Worm (Caenorhabditis elegans) whole organism, mixed stage, embryonic: ENCODE measurements around the gene W08A12.2.

ENCODE experiments used
- M03D4.4 ChIP-seq: sonication (generic microtip); optimal IDR thresholded peaks from 2 replicates; lab custom pipeline; 2017; ENCODE audit warnings: mild to moderate bottlenecking, missing genetic modification characterization, missing compliant biosample characterization
- bed-3 ChIP-seq: fragments of 200-800 bp; sonication (Bioruptor generic); optimal IDR thresholded peaks from 3 replicates; lab custom pipeline; 2018; ENCODE audit warnings: mild to moderate bottlenecking, missing genetic modification characterization, moderate library complexity, missing compliant biosample characterization
- blmp-1 ChIP-seq: fragments of 150-350 bp; optimal IDR thresholded peaks from 2 replicates; lab custom pipeline; 2014; ENCODE audit warnings: missing biosample characterization, missing genetic modification characterization
- ceh-39 ChIP-seq: fragments of 150-350 bp; optimal IDR thresholded peaks from 2 replicates; lab custom pipeline; 2014; ENCODE audit warnings: missing biosample characterization, missing genetic modification characterization
- ceh-43 ChIP-seq: fragments of 200-800 bp; sonication (Bioruptor generic); optimal IDR thresholded peaks from 2 replicates; lab custom pipeline; 2018; ENCODE audit warnings: mild to moderate bottlenecking, missing genetic modification characterization, moderate library complexity, missing compliant biosample characterization
- ces-1 ChIP-seq: fragments of 150-350 bp; optimal IDR thresholded peaks from 2 replicates; lab custom pipeline; 2014; ENCODE audit warnings: missing biosample characterization, missing genetic modification reagents, missing genetic modification characterization
- cnd-1 ChIP-seq: fragments of 200-800 bp; sonication (Bioruptor generic); optimal IDR thresholded peaks from 2 replicates; lab custom pipeline; 2018; ENCODE audit warnings: mild to moderate bottlenecking, missing genetic modification characterization, missing compliant biosample characterization
- drap-1 ChIP-seq: fragments of 200-800 bp; sonication (Bioruptor generic); optimal IDR thresholded peaks from 3 replicates; lab custom pipeline; 2018; ENCODE audit warnings: mild to moderate bottlenecking, missing genetic modification characterization, missing compliant biosample characterization
- elt-1 ChIP-seq: sonication (generic microtip); optimal IDR thresholded peaks from 2 replicates; lab custom pipeline; 2017; ENCODE audit warnings: missing genetic modification characterization, mild to moderate bottlenecking, missing compliant biosample characterization, antibody characterized with exemption, moderate library complexity, borderline replicate concordance; ENCODE audit not compliant: insufficient read depth
- elt-3 ChIP-seq: fragments of 150-350 bp; optimal IDR thresholded peaks from 2 replicates; lab custom pipeline; 2014; ENCODE audit warnings: missing biosample characterization, missing genetic modification characterization
- flh-1 ChIP-seq: fragments of 200-800 bp; sonication (Bioruptor generic); optimal IDR thresholded peaks from 2 replicates; lab custom pipeline; 2018; ENCODE audit warnings: mild to moderate bottlenecking, missing genetic modification characterization, moderate library complexity, missing compliant biosample characterization
- ham-2 ChIP-seq: fragments of 200-800 bp; sonication (Bioruptor generic); optimal IDR thresholded peaks from 2 replicates; lab custom pipeline; 2018; ENCODE audit warnings: mild to moderate bottlenecking, missing genetic modification characterization, missing compliant biosample characterization
- hlh-1 ChIP-seq: fragments of 150-350 bp; optimal IDR thresholded peaks from 2 replicates; lab custom pipeline; 2014; ENCODE audit warnings: missing biosample characterization, missing genetic modification reagents, missing genetic modification characterization
- lin-32 ChIP-seq: fragments of 200-800 bp; sonication (Bioruptor generic); optimal IDR thresholded peaks from 2 replicates; lab custom pipeline; 2018; ENCODE audit warnings: mild to moderate bottlenecking, missing genetic modification characterization, missing compliant biosample characterization
- lsy-2 ChIP-seq: fragments of 150-350 bp; optimal IDR thresholded peaks from 2 replicates; lab custom pipeline; 2014; ENCODE audit warnings: missing biosample characterization, missing genetic modification characterization
- mls-2 ChIP-seq: sonication (generic microtip); optimal IDR thresholded peaks from 2 replicates; lab custom pipeline; 2016; ENCODE audit warnings: mild to moderate bottlenecking, missing genetic modification characterization, moderate library complexity, missing compliant biosample characterization
- nhr-2 ChIP-seq: fragments of 150-350 bp; optimal IDR thresholded peaks from 2 replicates; lab custom pipeline; 2014; ENCODE audit warnings: missing biosample characterization, missing genetic modification characterization
- nhr-237 ChIP-seq: fragments of 150-350 bp; optimal IDR thresholded peaks from 2 replicates; lab custom pipeline; 2014; ENCODE audit warnings: missing biosample characterization, missing genetic modification characterization
- nhr-28 ChIP-seq: fragments of 150-350 bp; optimal IDR thresholded peaks from 2 replicates; lab custom pipeline; 2014; ENCODE audit warnings: missing biosample characterization, missing genetic modification characterization
- nhr-76 ChIP-seq: sonication (generic microtip); optimal IDR thresholded peaks from 2 replicates; lab custom pipeline; 2017; ENCODE audit warnings: missing biosample characterization, missing genetic modification characterization
- pha-4 ChIP-seq: fragments of 150-350 bp; optimal IDR thresholded peaks from 2 replicates; lab custom pipeline; 2018; ENCODE audit warnings: missing biosample characterization, missing genetic modification reagents, missing genetic modification characterization
- sem-2 ChIP-seq: fragments of 200-800 bp; sonication (Bioruptor generic); optimal IDR thresholded peaks from 2 replicates; lab custom pipeline; 2018; ENCODE audit warnings: mild to moderate bottlenecking, missing genetic modification characterization, missing compliant biosample characterization
- snpc-4 ChIP-seq: fragments of 150-350 bp; optimal IDR thresholded peaks from 2 replicates; lab custom pipeline; 2014; ENCODE audit warnings: missing biosample characterization, missing genetic modification characterization
- unc-120 ChIP-seq: sonication (generic microtip); optimal IDR thresholded peaks from 2 replicates; lab custom pipeline; 2017; ENCODE audit warnings: missing genetic modification characterization, missing compliant biosample characterization; ENCODE audit not compliant: poor library complexity, severe bottlenecking
- unc-39 ChIP-seq: fragments of 150-350 bp; optimal IDR thresholded peaks from 2 replicates; lab custom pipeline; 2014; ENCODE audit warnings: missing biosample characterization, missing genetic modification characterization
- zip-8 ChIP-seq: fragments of 150-350 bp; optimal IDR thresholded peaks from 2 replicates; lab custom pipeline; 2014; ENCODE audit warnings: missing biosample characterization, missing genetic modification characterization
- ztf-11 ChIP-seq: fragments of 150-350 bp; optimal IDR thresholded peaks from 2 replicates; lab custom pipeline; 2014; ENCODE audit warnings: missing biosample characterization, missing genetic modification characterization

Gene W08A12.2

ce11 chrV:3706167-3706566 lies 20.5 kb upstream of the W08A12.2 start:
- no peak for TF ChIP-seq flh-1 (GFP tag; lab: Kevin White, UChicago)

ce11 chrV:3704688-3705087 lies 19.0 kb upstream of the W08A12.2 start, which contains the start of gene lin-40:
Gene lin-40 (plus strand): TSS chrV:3704988.
- TF ChIP-seq ham-2 (no peak), snpc-4 (tag; lab: Kevin White, UChicago) (no peak), ces-1 (GFP tag; lab: Kevin White, UChicago) (no peak)

ce11 chrV:3703888-3704287 lies 18.2 kb upstream of the W08A12.2 start:
- TF ChIP-seq nhr-2 (tag; lab: Kevin White, UChicago) = peak; percentile 8
- TF ChIP-seq ham-2 = peak; percentile 7
- no peak for TF ChIP-seq bed-3 (GFP tag; lab: Kevin White, UChicago)
- no peak for TF ChIP-seq M03D4.4 (tag; lab: Kevin White, UChicago)
- TF ChIP-seq ztf-11 = peak; percentile 9
- peak; percentile 70 for TF ChIP-seq unc-120 (tag; lab: Kevin White, UChicago)
- TF ChIP-seq ceh-39 (tag; lab: Kevin White, UChicago) = no peak
- TF ChIP-seq elt-3 = no peak
- peak; percentile 69 for TF ChIP-seq ces-1 (GFP tag; lab: Kevin White, UChicago)
- TF ChIP-seq ceh-43 (GFP tag; lab: Kevin White, UChicago) = no peak
- TF ChIP-seq hlh-1 (tag; lab: Kevin White, UChicago) = peak; percentile 11
- TF ChIP-seq, all 35 proteins: peak for 6

ce11 chrV:3702998-3703397 lies 17.3 kb upstream of the W08A12.2 start:
- TF ChIP-seq elt-1 (tag; lab: Kevin White, UChicago) = no peak
- peak; percentile 2 for TF ChIP-seq pha-4 (tag; lab: Kevin White, UChicago)

- TF ChIP-seq unc-39 (tag; lab: Kevin White, UChicago) = no peak
- TF ChIP-seq nhr-2 (tag; lab: Kevin White, UChicago) = no peak
- TF ChIP-seq sem-2 (GFP tag; lab: Kevin White, UChicago) = no peak
- TF ChIP-seq, all 35 proteins: peak for 0
Observed at ce11 chrV:3698497-3698896, 12.8 kb upstream of the W08A12.2 start.

- TF ChIP-seq pha-4 (tag; lab: Kevin White, UChicago) (no peak), cnd-1 (no peak), nhr-76 (tag; lab: Kevin White, UChicago) (no peak), blmp-1 (tag; lab: Kevin White, UChicago) (no peak), nhr-28 (tag; lab: Kevin White, UChicago) (no peak), snpc-4 (tag; lab: Kevin White, UChicago) (no peak), mls-2 (tag; lab: Kevin White, UChicago) (no peak), lsy-2 (no peak), drap-1 (GFP tag; lab: Kevin White, UChicago) (no peak), unc-120 (tag; lab: Kevin White, UChicago) (no peak), elt-3 (no peak)
Observed at ce11 chrV:3697071-3697470, 11.4 kb upstream of the W08A12.2 start.

- peak; percentile 52 for TF ChIP-seq hlh-1 (tag; lab: Kevin White, UChicago)
- TF ChIP-seq cnd-1 = no peak
Observed at ce11 chrV:3695254-3695653, 9.6 kb upstream of the W08A12.2 start.

ce11 chrV:3693657-3694056 lies 8.0 kb upstream of the W08A12.2 start:
- TF ChIP-seq nhr-237 (tag; lab: Kevin White, UChicago) (no peak), nhr-76 (tag; lab: Kevin White, UChicago) (no peak), nhr-2 (tag; lab: Kevin White, UChicago) (no peak), elt-1 (tag; lab: Kevin White, UChicago) (no peak), bed-3 (GFP tag; lab: Kevin White, UChicago) (no peak), sem-2 (GFP tag; lab: Kevin White, UChicago) (no peak), cnd-1 (no peak), ces-1 (GFP tag; lab: Kevin White, UChicago) (no peak), zip-8 (tag; lab: Kevin White, UChicago) (no peak), ham-2 (no peak), lin-32 (GFP tag; lab: Kevin White, UChicago) (no peak), snpc-4 (tag; lab: Kevin White, UChicago) (no peak)
